Fruit fly (Drosophila melanogaster): ENCODE results near the gene hng3.

hng3 gene

DNA sequence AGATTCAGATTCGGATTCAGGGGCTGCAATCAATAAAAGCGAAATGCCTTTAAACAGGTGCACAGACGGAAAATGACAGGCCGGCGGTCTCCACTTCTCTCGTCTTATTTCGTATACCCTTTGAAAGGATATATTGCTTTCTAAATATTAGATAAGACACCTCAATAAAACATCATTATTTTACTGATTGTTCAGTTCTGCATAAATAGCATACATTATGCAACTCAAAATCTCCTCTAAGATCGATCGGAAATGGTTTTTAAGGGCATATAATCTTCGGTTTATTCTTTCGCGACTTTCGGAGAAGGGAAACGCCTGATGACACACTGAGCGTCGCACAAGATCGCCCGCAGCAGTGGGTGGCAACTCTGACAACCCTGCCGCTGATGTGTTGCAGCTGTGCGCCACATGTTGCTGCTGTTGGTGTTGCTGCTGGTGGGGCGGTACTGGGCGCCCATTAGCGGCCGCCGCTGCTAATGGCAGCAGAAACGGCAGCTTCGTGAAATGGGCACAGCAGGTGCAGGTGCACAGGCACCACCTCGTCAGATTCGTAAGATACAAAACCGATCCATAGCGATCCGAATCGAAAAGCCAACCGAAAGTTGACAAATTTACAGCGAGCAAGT, 30.6 kb upstream of the hng3 start (continued):
- TF ChIP-seq slp2 (GFP tag; optimal IDR thresholded peaks at IDR 0.05) (no peak), kni (GFP tag; optimal IDR thresholded peaks at IDR 0.05) (no peak), CG3163 (GFP tag; optimal IDR thresholded peaks at IDR 0.05) (no peak), Mes4 (GFP tag; optimal IDR thresholded peaks at IDR 0.05) (no peak), D19A (tag; optimal IDR thresholded peaks at IDR 0.05) (peak; percentile 94), gsb-n (tag; optimal IDR thresholded peaks at IDR 0.05) (no peak), CG1024 (GFP tag; IDR thresholded peaks at IDR 0.05) (no peak), CG2199 (GFP tag; IDR thresholded peaks at IDR 0.05) (no peak), CG7786 (GFP tag; optimal IDR thresholded peaks at IDR 0.05) (no peak), CG10979 (tag; optimal IDR thresholded peaks at IDR 0.05) (peak; percentile 41), CG31441 (GFP tag; IDR thresholded peaks at IDR 0.05) (0 out of 2 replicates have a peak, but pooled peaks have one; percentile 23), sd (tag; optimal IDR thresholded peaks at IDR 0.05) (no peak), CG17612 (GFP tag; IDR thresholded peaks at IDR 0.05) (no peak), Hey (tag; optimal IDR thresholded peaks at IDR 0.05) (no peak), CG13287 (GFP tag; IDR thresholded peaks at IDR 0.05; ENCODE audit: partially characterized antibody) (no peak), nerfin-2 (GFP tag; IDR thresholded peaks at IDR 0.05; ENCODE audit: partially characterized antibody) (no peak), ci (GFP tag; IDR thresholded peaks at IDR 0.05) (peak; percentile 28; the same call in 1 of the 3 replicates), gem (tag; optimal IDR thresholded peaks at IDR 0.05) (peak; percentile 54), Sox102F (GFP tag; optimal IDR thresholded peaks at IDR 0.05) (peak; percentile 45), br (optimal IDR thresholded peaks at IDR 0.05) (no peak), ranshi (GFP tag; IDR thresholded peaks at IDR 0.05) (no peak), wor (GFP tag; IDR thresholded peaks at IDR 0.05) (no peak), tx (GFP tag; optimal IDR thresholded peaks at IDR 0.05) (no peak), CG1647 (GFP tag; optimal IDR thresholded peaks at IDR 0.05) (no peak), D (optimal IDR thresholded peaks at IDR 0.05) (no peak), D (GFP tag; optimal IDR thresholded peaks at IDR 0.05) (no peak), CG6813 (GFP tag; optimal IDR thresholded peaks at IDR 0.05) (no peak), pb (GFP tag; optimal IDR thresholded peaks at IDR 0.05) (no peak), lola (GFP tag; optimal IDR thresholded peaks at IDR 0.05) (no peak), ems (GFP tag; optimal IDR thresholded peaks at IDR 0.05) (no peak), Sry-δ (GFP tag; optimal IDR thresholded peaks at IDR 0.05) (no peak), ase (GFP tag; IDR thresholded peaks at IDR 0.05) (no peak), Asciz (GFP tag; optimal IDR thresholded peaks at IDR 0.05) (no peak), disco-r (GFP tag; optimal IDR thresholded peaks at IDR 0.05) (no peak), Fer1 (GFP tag; optimal IDR thresholded peaks at IDR 0.05) (no peak), CG18619 (GFP tag; optimal IDR thresholded peaks at IDR 0.05) (no peak), C15 (GFP tag; IDR thresholded peaks at IDR 0.05) (no peak), ara (GFP tag; IDR thresholded peaks at IDR 0.05) (no peak), org-1 (GFP tag; optimal IDR thresholded peaks at IDR 0.05) (no peak), CG10147 (GFP tag; optimal IDR thresholded peaks at IDR 0.05) (no peak), CG6654 (GFP tag; optimal IDR thresholded peaks at IDR 0.05) (no peak), unc-4 (GFP tag; IDR thresholded peaks at IDR 0.05; ENCODE audit: partially characterized antibody) (no peak), CG8924 (tag; optimal IDR thresholded peaks at IDR 0.05) (no peak), CG10462 (GFP tag; optimal IDR thresholded peaks at IDR 0.05) (no peak), gce (GFP tag; IDR thresholded peaks at IDR 0.05) (no peak), CG14860 (GFP tag; IDR thresholded peaks at IDR 0.05; ENCODE audit: partially characterized antibody) (no peak), MTF-1 (GFP tag; optimal IDR thresholded peaks at IDR 0.05; ENCODE audit: borderline replicate concordance) (no peak), BtbVII (GFP tag; optimal IDR thresholded peaks at IDR 0.05) (no peak), slbo (GFP tag; IDR thresholded peaks at IDR 0.05) (0 out of 2 replicates have a peak, but pooled peaks have one; percentile 4), Side (GFP tag; optimal IDR thresholded peaks at IDR 0.05) (no peak), CG6683 (GFP tag; optimal IDR thresholded peaks at IDR 0.05) (no peak)

All from whole organism, embryonic.